Fruit fly (Drosophila melanogaster) whole organism, prepupa: ENCODE measurements around the gene CG18473.

Experiments
- CG10631 ChIP-seq: fragments of 200-800 bp; sonication (Bioruptor generic); optimal IDR thresholded peaks from 2 replicates; lab custom pipeline; 2016; ENCODE audit warnings: missing biosample characterization, missing genetic modification characterization
- CG10669 ChIP-seq: fragments of 200-800 bp; sonication (Bioruptor generic); optimal IDR thresholded peaks from 3 replicates; lab custom pipeline; 2018; ENCODE audit warnings: missing biosample characterization, mild to moderate bottlenecking, missing genetic modification characterization, moderate library complexity
- CG11762 ChIP-seq: fragments of 200-800 bp; sonication (Bioruptor generic); optimal IDR thresholded peaks from 3 replicates; lab custom pipeline; 2016; ENCODE audit warnings: missing biosample characterization, missing genetic modification characterization; ENCODE audit not compliant: insufficient read depth
- CG11902 ChIP-seq: fragments of 200-800 bp; sonication (Bioruptor generic); optimal IDR thresholded peaks from 3 replicates; lab custom pipeline; 2016; ENCODE audit warnings: missing biosample characterization, missing genetic modification characterization
- CG15336 ChIP-seq: fragments of 200-800 bp; sonication (Bioruptor generic); IDR thresholded peaks from 2 replicates; pipeline ENCODE4 v1.3.6; 2022; ENCODE audit warnings: missing biosample characterization, missing genetic modification characterization
- CG31627 ChIP-seq: fragments of 200-800 bp; sonication (Bioruptor generic); optimal IDR thresholded peaks from 3 replicates; lab custom pipeline; 2016; ENCODE audit warnings: missing biosample characterization, missing genetic modification characterization
- CG34406 ChIP-seq: fragments of 200-800 bp; sonication (Bioruptor generic); optimal IDR thresholded peaks from 3 replicates; lab custom pipeline; 2016; ENCODE audit warnings: missing biosample characterization, missing genetic modification characterization
- CG3919 ChIP-seq: fragments of 200-800 bp; sonication (Bioruptor generic); optimal IDR thresholded peaks from 3 replicates; lab custom pipeline; 2016; ENCODE audit warnings: missing biosample characterization, missing genetic modification characterization
- CG4318 ChIP-seq: fragments of 200-800 bp; sonication (Bioruptor generic); optimal IDR thresholded peaks from 3 replicates; lab custom pipeline; 2017; ENCODE audit warnings: missing biosample characterization, mild to moderate bottlenecking, missing genetic modification characterization
- CG6276 ChIP-seq: fragments of 200-800 bp; sonication (Bioruptor generic); optimal IDR thresholded peaks from 2 replicates; lab custom pipeline; 2017; ENCODE audit warnings: missing biosample characterization, mild to moderate bottlenecking, missing genetic modification characterization
- CG6854 ChIP-seq: fragments of 200-800 bp; sonication (Bioruptor generic); optimal IDR thresholded peaks from 2 replicates; lab custom pipeline; 2017; ENCODE audit warnings: missing biosample characterization, mild to moderate bottlenecking, missing genetic modification characterization
- CG7368 ChIP-seq: fragments of 200-800 bp; sonication (Bioruptor generic); optimal IDR thresholded peaks from 3 replicates; lab custom pipeline; 2016; ENCODE audit warnings: missing biosample characterization, missing genetic modification characterization
- CG8119 ChIP-seq: fragments of 200-800 bp; sonication (Bioruptor generic); IDR thresholded peaks from 3 replicates; pipeline ENCODE4 v1.3.6; 2022; ENCODE audit warnings: missing biosample characterization, missing genetic modification characterization
- CG8319 ChIP-seq: fragments of 200-800 bp; sonication (Bioruptor generic); optimal IDR thresholded peaks from 3 replicates; lab custom pipeline; 2016; ENCODE audit warnings: missing biosample characterization, missing genetic modification characterization
- Eip75B ChIP-seq: fragments of 200-800 bp; sonication (Bioruptor generic); optimal IDR thresholded peaks from 3 replicates; lab custom pipeline; 2016; ENCODE audit warnings: missing biosample characterization, missing genetic modification characterization
- Eip78C ChIP-seq: fragments of 200-800 bp; sonication (Bioruptor generic); peaks from one replicate; lab custom pipeline; 2016; ENCODE audit warnings: missing biosample characterization, missing genetic modification characterization
- Eip93F ChIP-seq: fragments of 200-800 bp; sonication (Bioruptor generic); optimal IDR thresholded peaks from 2 replicates; lab custom pipeline; 2016; ENCODE audit warnings: missing biosample characterization, mild to moderate bottlenecking, missing genetic modification characterization
- Ets21C ChIP-seq: fragments of 200-800 bp; sonication (Bioruptor generic); optimal IDR thresholded peaks from 3 replicates; lab custom pipeline; 2016; ENCODE audit warnings: missing biosample characterization, missing genetic modification characterization
- Gug ChIP-seq: fragments of 200-800 bp; sonication (Bioruptor generic); IDR thresholded peaks from 2 replicates; pipeline ENCODE4 v1.3.6; 2022; ENCODE audit warnings: missing biosample characterization, missing genetic modification characterization
- Hr38 ChIP-seq: sonication (Bioruptor generic); optimal IDR thresholded peaks from 2 replicates; lab custom pipeline; 2016; ENCODE audit warnings: missing biosample characterization, missing genetic modification characterization
- Hr39 ChIP-seq: fragments of 200-800 bp; sonication (Bioruptor generic); optimal IDR thresholded peaks from 2 replicates; lab custom pipeline; 2016; ENCODE audit warnings: missing biosample characterization, missing genetic modification characterization
- Hr4 ChIP-seq: fragments of 200-800 bp; sonication (Bioruptor generic); optimal IDR thresholded peaks from 3 replicates; lab custom pipeline; 2016; ENCODE audit warnings: missing biosample characterization, missing genetic modification characterization
- Lpt ChIP-seq: fragments of 200-800 bp; sonication (Bioruptor generic); optimal IDR thresholded peaks from 3 replicates; lab custom pipeline; 2016; ENCODE audit warnings: missing biosample characterization, missing genetic modification characterization
- Met ChIP-seq: fragments of 200-800 bp; sonication (Bioruptor generic); optimal IDR thresholded peaks from 3 replicates; lab custom pipeline; 2016; ENCODE audit warnings: missing biosample characterization, missing genetic modification characterization
- OdsH ChIP-seq: fragments of 200-800 bp; sonication (Bioruptor generic); optimal IDR thresholded peaks from 3 replicates; lab custom pipeline; 2016; ENCODE audit warnings: missing biosample characterization, missing genetic modification characterization
- Sox102F ChIP-seq: fragments of 200-800 bp; sonication (Bioruptor generic); optimal IDR thresholded peaks from 2 replicates; lab custom pipeline; 2016; ENCODE audit warnings: missing biosample characterization, mild to moderate bottlenecking, missing genetic modification characterization
- Sox14 ChIP-seq: fragments of 200-800 bp; sonication (Bioruptor generic); optimal IDR thresholded peaks from 3 replicates; lab custom pipeline; 2016; ENCODE audit warnings: missing biosample characterization, missing genetic modification characterization
- Sox15 ChIP-seq: fragments of 200-800 bp; sonication (Bioruptor generic); optimal IDR thresholded peaks from 3 replicates; lab custom pipeline; 2016; ENCODE audit warnings: missing biosample characterization, missing genetic modification characterization
- achi ChIP-seq: fragments of 200-800 bp; sonication (Bioruptor generic); optimal IDR thresholded peaks from 3 replicates; lab custom pipeline; 2016; ENCODE audit warnings: missing biosample characterization, missing genetic modification characterization
- acj6 ChIP-seq: fragments of 200-800 bp; sonication (Bioruptor generic); optimal IDR thresholded peaks from 3 replicates; lab custom pipeline; 2016; ENCODE audit warnings: missing biosample characterization, missing genetic modification characterization
- cyc ChIP-seq: fragments of 200-800 bp; sonication (Bioruptor generic); optimal IDR thresholded peaks from 3 replicates; lab custom pipeline; 2016; ENCODE audit warnings: missing biosample characterization, missing genetic modification characterization
- dac ChIP-seq: fragments of 200-800 bp; sonication (Bioruptor generic); optimal IDR thresholded peaks from 2 replicates; lab custom pipeline; 2017; ENCODE audit warnings: missing biosample characterization, mild to moderate bottlenecking, missing genetic modification characterization
- dsx ChIP-seq: fragments of 200-800 bp; optimal IDR thresholded peaks from 3 replicates; lab custom pipeline; 2019; ENCODE audit warnings: missing biosample characterization, mild to moderate bottlenecking, missing genetic modification characterization, moderate library complexity; ENCODE audit not compliant: poor library complexity, severe bottlenecking
- eg ChIP-seq: fragments of 200-800 bp; sonication (Bioruptor generic); IDR thresholded peaks from 3 replicates; pipeline ENCODE4 v1.3.6; 2022; ENCODE audit warnings: missing biosample characterization, missing genetic modification characterization
- esn ChIP-seq: fragments of 200-800 bp; sonication (Bioruptor generic); optimal IDR thresholded peaks from 2 replicates; lab custom pipeline; 2016; ENCODE audit warnings: missing biosample characterization, mild to moderate bottlenecking, missing genetic modification characterization, moderate library complexity
- fd59A ChIP-seq: fragments of 200-800 bp; sonication (Bioruptor generic); optimal IDR thresholded peaks from 2 replicates; lab custom pipeline; 2017; ENCODE audit warnings: missing biosample characterization, mild to moderate bottlenecking, missing genetic modification characterization, missing genetic modification reagents
- fd85E ChIP-seq: fragments of 200-800 bp; sonication (Bioruptor generic); optimal IDR thresholded peaks from 3 replicates; lab custom pipeline; 2016; ENCODE audit warnings: missing biosample characterization, missing genetic modification characterization
- fkh ChIP-seq: fragments of 200-800 bp; sonication (Bioruptor generic); optimal IDR thresholded peaks from 3 replicates; lab custom pipeline; 2017; ENCODE audit warnings: missing biosample characterization, mild to moderate bottlenecking, missing genetic modification characterization, moderate library complexity
- lz ChIP-seq: fragments of 200-800 bp; sonication (Bioruptor generic); optimal IDR thresholded peaks from 3 replicates; lab custom pipeline; 2016; ENCODE audit warnings: missing biosample characterization, missing genetic modification characterization
- pdm3 ChIP-seq: fragments of 200-800 bp; sonication (Bioruptor generic); optimal IDR thresholded peaks from 3 replicates; lab custom pipeline; 2016; ENCODE audit warnings: missing biosample characterization, missing genetic modification characterization
- salr ChIP-seq, 2 experiments: fragments of 200-800 bp; sonication (Bioruptor generic); optimal IDR thresholded peaks; 3 replicates each; lab custom pipeline; 2016 to 2018; ENCODE audit warnings: missing biosample characterization in 2 of 2, missing genetic modification characterization in 2 of 2, mild to moderate bottlenecking in 1 of 2
- spab ChIP-seq: fragments of 200-800 bp; sonication (Bioruptor generic); optimal IDR thresholded peaks from 2 replicates; lab custom pipeline; 2017; ENCODE audit warnings: missing biosample characterization, mild to moderate bottlenecking, missing genetic modification characterization, missing genetic modification reagents
- svp ChIP-seq: fragments of 200-800 bp; sonication (Bioruptor generic); peaks from one replicate; lab custom pipeline; 2016; ENCODE audit warnings: missing biosample characterization, missing genetic modification characterization
- topi ChIP-seq: fragments of 200-800 bp; sonication (Bioruptor generic); optimal IDR thresholded peaks from 3 replicates; lab custom pipeline; 2016; ENCODE audit warnings: missing biosample characterization, missing genetic modification characterization
- vri ChIP-seq: fragments of 200-800 bp; sonication (Bioruptor generic); optimal IDR thresholded peaks from 3 replicates; lab custom pipeline; 2016; ENCODE audit warnings: missing biosample characterization, mild to moderate bottlenecking, missing genetic modification characterization

The CG18473 gene

DNA sequence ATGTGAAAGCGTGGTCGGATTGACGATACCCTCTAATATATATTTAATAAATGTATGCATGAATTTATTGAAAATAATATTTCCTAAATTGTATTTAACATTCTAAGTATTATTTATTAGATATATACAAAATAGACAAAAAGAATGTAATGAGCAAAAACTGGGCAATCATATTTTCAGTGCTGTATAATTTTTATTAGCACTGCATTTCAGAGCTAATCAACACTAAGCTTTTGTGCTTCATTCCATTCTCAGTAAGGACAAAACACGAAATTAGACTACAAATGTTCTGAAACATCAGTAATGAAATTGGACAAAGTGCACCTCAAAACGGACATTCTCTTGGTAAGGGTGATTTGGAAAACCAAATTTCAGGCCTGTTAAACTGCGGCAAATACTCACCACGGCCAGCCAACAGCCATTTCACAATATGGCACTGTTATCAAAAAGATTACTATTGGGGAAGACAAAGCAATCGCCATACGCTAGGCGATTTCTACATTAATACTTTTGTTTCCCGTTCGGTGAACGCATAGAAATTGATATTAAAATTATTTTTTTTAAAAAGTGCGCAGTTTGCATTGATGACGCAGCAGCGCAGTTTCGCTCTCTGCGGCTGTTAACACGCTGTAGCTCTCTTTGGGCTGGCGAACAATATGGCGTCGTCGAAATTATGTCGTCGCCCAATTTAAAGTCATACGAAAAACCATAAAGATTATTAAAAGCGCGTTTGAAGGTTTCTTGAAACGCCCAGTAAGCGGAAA lies 22.5 kb upstream of the CG18473 start (continued):
- peak; percentile 85 for TF ChIP-seq achi (GFP tag; lab: Kevin White, UChicago)
- TF ChIP-seq dsx (GFP tag; lab: Kevin White, UChicago): peak; percentile 93
- TF ChIP-seq Hr39: peak; percentile 84
- TF ChIP-seq CG7368 (GFP tag; lab: Kevin White, UChicago): peak; percentile 83
- TF ChIP-seq CG10669 (GFP tag; lab: Kevin White, UChicago): peak; percentile 83
- TF ChIP-seq salr (GFP tag; optimal IDR thresholded peaks at IDR 0.05; lab: Kevin White, UChicago): peak; percentile 58 to 89
- peak; percentile 79 for TF ChIP-seq pdm3 (GFP tag; lab: Kevin White, UChicago)
- TF ChIP-seq CG8119 (GFP tag; lab: Robert Waterston, UW): peak; percentile 79
- TF ChIP-seq CG8319 (GFP tag; lab: Kevin White, UChicago): peak; percentile 75

DNA sequence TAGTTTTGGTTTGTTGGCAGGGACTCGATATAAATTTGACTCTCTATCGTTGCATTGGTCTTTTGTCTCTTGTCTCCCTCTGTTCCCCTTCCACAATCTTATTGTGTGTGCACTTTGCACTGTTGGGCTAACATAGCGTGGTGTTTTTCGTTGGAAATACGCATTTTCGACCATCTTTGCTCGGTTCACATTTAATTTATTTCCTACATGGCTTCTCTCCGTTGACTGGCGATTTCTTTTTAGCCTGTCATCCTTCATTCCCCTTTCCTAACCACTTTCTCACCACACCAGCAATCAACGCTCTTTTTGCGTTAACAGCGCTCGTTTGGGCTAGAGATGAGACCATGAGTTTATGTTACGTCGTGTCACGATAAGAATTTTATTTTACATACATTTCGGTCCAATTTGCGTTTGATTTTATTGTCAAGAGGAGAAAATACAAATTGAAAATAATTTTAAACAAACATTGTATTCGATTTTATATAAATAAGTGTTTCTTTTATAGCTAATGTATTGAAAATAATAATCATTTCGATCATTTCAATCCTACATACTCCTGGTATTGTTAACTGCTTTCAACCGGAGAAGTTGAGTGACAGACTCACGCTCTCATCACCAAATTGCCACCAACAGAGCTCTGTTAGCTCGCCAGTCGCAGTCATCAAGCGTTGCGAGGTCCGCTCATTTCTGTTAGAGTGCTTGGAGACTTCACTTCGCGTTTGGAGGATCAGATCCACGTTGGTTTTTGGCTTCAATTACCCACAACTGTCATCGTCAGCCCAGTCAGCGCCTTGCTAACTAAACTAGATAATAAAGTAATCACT lies 21.7 kb upstream of the CG18473 start:
- no peak for TF ChIP-seq CG11902
- peak; percentile 94 for TF ChIP-seq Eip93F
- TF ChIP-seq Ets21C (GFP tag; lab: Kevin White, UChicago): peak; percentile 54
- TF ChIP-seq CG6854: peak; percentile 77
- TF ChIP-seq Sox14: peak; percentile 80
- TF ChIP-seq Gug (GFP tag; lab: Robert Waterston, UW): peak; percentile 53; the same call in 1 of the 2 replicates
- TF ChIP-seq Eip78C (GFP tag; lab: Kevin White, UChicago): peak; percentile 97
- peak; percentile 47 for TF ChIP-seq Sox15 (GFP tag; lab: Kevin White, UChicago)
- TF ChIP-seq esn (GFP tag; lab: Kevin White, UChicago): peak; percentile 89
- peak; percentile 81 for TF ChIP-seq CG34406 (GFP tag; lab: Kevin White, UChicago)
- TF ChIP-seq OdsH: peak; percentile 80
- peak; percentile 56 for TF ChIP-seq fkh
- peak; percentile 81 for TF ChIP-seq dsx (GFP tag; lab: Kevin White, UChicago)
- peak; percentile 85 for TF ChIP-seq achi (GFP tag; lab: Kevin White, UChicago)
- TF ChIP-seq topi: peak; percentile 83
- peak; percentile 88 for TF ChIP-seq Met (GFP tag; lab: Kevin White, UChicago)
- TF ChIP-seq acj6 (GFP tag; lab: Kevin White, UChicago): peak; percentile 81
- peak; percentile 73 for TF ChIP-seq CG31627 (GFP tag; lab: Kevin White, UChicago)
- TF ChIP-seq svp (GFP tag; lab: Kevin White, UChicago): peak; percentile 91
- peak; percentile 68 for TF ChIP-seq spab (GFP tag; lab: Kevin White, UChicago)
- peak; percentile 79; the same call in 2 of the 3 replicates for TF ChIP-seq CG8119 (GFP tag; lab: Robert Waterston, UW)
- TF ChIP-seq Hr39: peak; percentile 58
- peak; percentile 68 for TF ChIP-seq CG11762
- peak; percentile 76 for TF ChIP-seq vri (GFP tag; lab: Kevin White, UChicago)
- TF ChIP-seq Sox102F (GFP tag; lab: Kevin White, UChicago): peak; percentile 88
- TF ChIP-seq salr (GFP tag; optimal IDR thresholded peaks at IDR 0.05; lab: Kevin White, UChicago): peak; percentile 56 to 76
- TF ChIP-seq CG10631 (GFP tag; lab: Kevin White, UChicago): peak; percentile 72
- TF ChIP-seq Hr4 (GFP tag; lab: Kevin White, UChicago): peak; percentile 85
- TF ChIP-seq CG15336 (GFP tag; lab: Robert Waterston, UW): peak; percentile 81
- TF ChIP-seq fd85E (GFP tag; lab: Kevin White, UChicago): peak; percentile 24
- TF ChIP-seq cyc: peak; percentile 75
- peak; percentile 82 for TF ChIP-seq pdm3 (GFP tag; lab: Kevin White, UChicago)
- peak; percentile 81 for TF ChIP-seq CG3919
- peak; percentile 60 for TF ChIP-seq eg (GFP tag; lab: Robert Waterston, UW)
- peak; percentile 70 for TF ChIP-seq CG4318
- peak; percentile 67 for TF ChIP-seq fd59A (GFP tag; lab: Kevin White, UChicago)
- TF ChIP-seq Eip75B (GFP tag; lab: Kevin White, UChicago): peak; percentile 82
- peak; percentile 86 for TF ChIP-seq lz (GFP tag; lab: Kevin White, UChicago)
- TF ChIP-seq Lpt: peak; percentile 62
- no peak for TF ChIP-seq Hr38
- peak; percentile 73 for TF ChIP-seq CG6276 (GFP tag; lab: Kevin White, UChicago)
- peak; percentile 33 for TF ChIP-seq dac
